Worm (Caenorhabditis elegans) whole organism, L1 larva: ENCODE measurements around the gene mars-1.

Experiments used
- C34B4.2 ChIP-seq: sonication (generic microtip); optimal IDR thresholded peaks from 2 replicates; lab custom pipeline; 2017; ENCODE audit warnings: mild to moderate bottlenecking, missing genetic modification characterization, missing compliant biosample characterization
- F16B12.6 ChIP-seq: fragments of 150-350 bp; optimal IDR thresholded peaks from 2 replicates; lab custom pipeline; 2014; ENCODE audit warnings: missing biosample characterization, missing genetic modification characterization
- ama-1 ChIP-seq: fragments of 150-350 bp; optimal IDR thresholded peaks from 2 replicates; lab custom pipeline; 2014
- blmp-1 ChIP-seq: fragments of 150-350 bp; optimal IDR thresholded peaks from 2 replicates; lab custom pipeline; 2014; ENCODE audit warnings: missing biosample characterization, missing genetic modification characterization
- ceh-63 ChIP-seq: fragments of 200-800 bp; sonication (Bioruptor generic); optimal IDR thresholded peaks from 2 replicates; lab custom pipeline; 2018; ENCODE audit warnings: mild to moderate bottlenecking, missing genetic modification characterization, missing compliant biosample characterization
- ceh-82 ChIP-seq, 3 experiments: fragments of 150-350 bp in 1 of 3; sonication (generic microtip) in 2 of 3; optimal IDR thresholded peaks; 2 replicates each; lab custom pipeline; 2014 to 2017; ENCODE audit warnings: missing biosample characterization in 3 of 3, missing genetic modification characterization in 3 of 3
- ceh-90 ChIP-seq: sonication (generic microtip); optimal IDR thresholded peaks from 2 replicates; lab custom pipeline; 2016; ENCODE audit warnings: missing genetic modification characterization, missing compliant biosample characterization
- ces-1 ChIP-seq: fragments of 150-350 bp; optimal IDR thresholded peaks from 2 replicates; lab custom pipeline; 2014; ENCODE audit warnings: missing biosample characterization, missing genetic modification reagents, missing genetic modification characterization
- dpl-1 ChIP-seq, 3 experiments: fragments of 150-350 bp in 2 of 3; sonication (generic microtip) in 1 of 3; optimal IDR thresholded peaks; 2 replicates each; lab custom pipeline; 2014 to 2017; ENCODE audit warnings: missing biosample characterization in 3 of 3, missing genetic modification characterization in 3 of 3, missing genetic modification reagents in 3 of 3
- efl-3 ChIP-seq: fragments of 200-800 bp; sonication (Bioruptor generic); optimal IDR thresholded peaks from 2 replicates; lab custom pipeline; 2018; ENCODE audit warnings: mild to moderate bottlenecking, missing genetic modification characterization, missing compliant biosample characterization
- egl-13 ChIP-seq: sonication (generic microtip); optimal IDR thresholded peaks from 2 replicates; lab custom pipeline; 2016; ENCODE audit warnings: missing genotype, missing genetic modification reagents, missing genetic modification characterization, missing compliant biosample characterization
- elt-2 ChIP-seq: sonication (generic microtip); optimal IDR thresholded peaks from 2 replicates; lab custom pipeline; 2016; ENCODE audit warnings: missing genetic modification characterization, mild to moderate bottlenecking, inconsistent platforms, missing compliant biosample characterization, missing genetic modification reagents
- elt-3 ChIP-seq, 6 experiments: fragments of 150-350 bp in 1 of 6; sonication (generic microtip); optimal IDR thresholded peaks; 2 replicates each; lab custom pipeline; 2017 to 2018; ENCODE audit warnings: missing biosample characterization in 6 of 6, missing genetic modification characterization in 6 of 6, inconsistent platforms in 1 of 6
- fkh-10 ChIP-seq: sonication (generic microtip); optimal IDR thresholded peaks from 2 replicates; lab custom pipeline; 2017; ENCODE audit warnings: missing biosample characterization, missing genetic modification reagents, missing genetic modification characterization
- fkh-4 ChIP-seq: sonication (generic microtip); optimal IDR thresholded peaks from 2 replicates; lab custom pipeline; 2016; ENCODE audit warnings: missing compliant biosample characterization, missing genetic modification characterization, borderline replicate concordance
- fkh-8 ChIP-seq: sonication (generic microtip); optimal IDR thresholded peaks from 2 replicates; lab custom pipeline; 2016; ENCODE audit warnings: mild to moderate bottlenecking, missing genetic modification characterization, missing compliant biosample characterization
- grh-1 ChIP-seq: fragments of 200-800 bp; sonication (Bioruptor generic); IDR thresholded peaks from 2 replicates; pipeline ENCODE4 v1.3.6; 2022; ENCODE audit warnings: missing genetic modification reagents, missing genetic modification characterization, missing compliant biosample characterization
- hlh-17 ChIP-seq: fragments of 200-800 bp; sonication (Bioruptor generic); optimal IDR thresholded peaks from 2 replicates; lab custom pipeline; 2018; ENCODE audit warnings: missing genetic modification characterization, mild to moderate bottlenecking, missing compliant biosample characterization, moderate library complexity, borderline replicate concordance
- hlh-4 ChIP-seq: sonication (generic microtip); optimal IDR thresholded peaks from 2 replicates; lab custom pipeline; 2016; ENCODE audit warnings: mild to moderate bottlenecking, missing genetic modification characterization, missing compliant biosample characterization
- jun-1 ChIP-seq: fragments of 150-350 bp; optimal IDR thresholded peaks from 2 replicates; lab custom pipeline; 2014; ENCODE audit warnings: missing biosample characterization, missing genetic modification reagents, missing genetic modification characterization
- lin-14 ChIP-seq: fragments of 200-800 bp; sonication (Bioruptor generic); optimal IDR thresholded peaks from 2 replicates; lab custom pipeline; 2018; ENCODE audit warnings: mild to moderate bottlenecking, missing genetic modification characterization, moderate library complexity, missing compliant biosample characterization
- lin-35 ChIP-seq, 2 experiments: fragments of 150-350 bp; optimal IDR thresholded peaks; 2 replicates each; lab custom pipeline; 2014; ENCODE audit warnings: missing biosample characterization in 2 of 2, missing genetic modification characterization in 2 of 2, missing genetic modification reagents in 2 of 2
- lsy-2 ChIP-seq, 2 experiments: fragments of 150-350 bp; optimal IDR thresholded peaks; 2 replicates each; lab custom pipeline; 2014; ENCODE audit warnings: missing biosample characterization in 2 of 2, missing genetic modification characterization in 2 of 2
- mdl-1 ChIP-seq, 2 experiments: fragments of 150-350 bp; optimal IDR thresholded peaks; 2 replicates each; lab custom pipeline; 2014 to 2017; ENCODE audit warnings: missing biosample characterization in 2 of 2, missing genetic modification characterization in 2 of 2, inconsistent platforms in 1 of 2
- nhr-11 ChIP-seq: fragments of 150-350 bp; optimal IDR thresholded peaks from 2 replicates; lab custom pipeline; 2014; ENCODE audit warnings: missing biosample characterization, missing genetic modification characterization
- nhr-12 ChIP-seq: sonication (generic microtip); optimal IDR thresholded peaks from 2 replicates; lab custom pipeline; 2017; ENCODE audit warnings: missing biosample characterization, missing genetic modification characterization
- nhr-28 ChIP-seq: fragments of 150-350 bp; optimal IDR thresholded peaks from 2 replicates; lab custom pipeline; 2014; ENCODE audit warnings: missing biosample characterization, missing genetic modification characterization
- nhr-47 ChIP-seq: sonication (generic microtip); optimal IDR thresholded peaks from 2 replicates; lab custom pipeline; 2016; ENCODE audit warnings: mild to moderate bottlenecking, missing genetic modification characterization, moderate library complexity, missing compliant biosample characterization
- nhr-76 ChIP-seq: sonication (generic microtip); optimal IDR thresholded peaks from 2 replicates; lab custom pipeline; 2017; ENCODE audit warnings: missing biosample characterization, missing genetic modification characterization
- nhr-85 ChIP-seq: sonication (generic microtip); peaks from one replicate; lab custom pipeline; 2016; ENCODE audit warnings: missing genetic modification characterization, inconsistent platforms, missing compliant biosample characterization
- pag-3 ChIP-seq: sonication (generic microtip); optimal IDR thresholded peaks from 2 replicates; lab custom pipeline; 2017; ENCODE audit warnings: missing genetic modification characterization, mild to moderate bottlenecking, missing compliant biosample characterization, antibody characterized with exemption, borderline replicate concordance; ENCODE audit not compliant: insufficient read depth
- snpc-4 ChIP-seq: fragments of 150-350 bp; optimal IDR thresholded peaks from 2 replicates; lab custom pipeline; 2014; ENCODE audit warnings: missing biosample characterization, missing genetic modification characterization
- snu-23 ChIP-seq: sonication (generic microtip); optimal IDR thresholded peaks from 2 replicates; lab custom pipeline; 2016; ENCODE audit warnings: missing genetic modification characterization, missing compliant biosample characterization
- sptf-1 ChIP-seq: fragments of 150-350 bp; optimal IDR thresholded peaks from 2 replicates; lab custom pipeline; 2014; ENCODE audit warnings: missing biosample characterization, missing genetic modification characterization
- sup-37 ChIP-seq: fragments of 200-800 bp; sonication (Bioruptor generic); optimal IDR thresholded peaks from 2 replicates; lab custom pipeline; 2018; ENCODE audit warnings: mild to moderate bottlenecking, missing genetic modification characterization, missing compliant biosample characterization
- swsn-7 ChIP-seq: sonication (generic microtip); optimal IDR thresholded peaks from 2 replicates; lab custom pipeline; 2016; ENCODE audit warnings: missing genetic modification characterization, missing compliant biosample characterization
- tbx-2 ChIP-seq: sonication (generic microtip); optimal IDR thresholded peaks from 2 replicates; lab custom pipeline; 2016; ENCODE audit warnings: missing genetic modification characterization, missing compliant biosample characterization
- unc-62 ChIP-seq: fragments of 150-350 bp; optimal IDR thresholded peaks from 2 replicates; lab custom pipeline; 2014; ENCODE audit warnings: missing biosample characterization, missing genetic modification reagents, missing genetic modification characterization
- unc-98 ChIP-seq: fragments of 200-800 bp; sonication (Bioruptor generic); IDR thresholded peaks from 2 replicates; pipeline ENCODE4 v1.3.6; 2022; ENCODE audit warnings: missing genetic modification characterization, missing compliant biosample characterization
- vab-15 ChIP-seq: sonication (generic microtip); optimal IDR thresholded peaks from 2 replicates; lab custom pipeline; 2017; ENCODE audit warnings: missing genotype, mild to moderate bottlenecking, missing genetic modification characterization, missing compliant biosample characterization
- xbp-1 ChIP-seq: sonication (generic microtip); optimal IDR thresholded peaks from 2 replicates; lab custom pipeline; 2016; ENCODE audit warnings: missing genetic modification characterization, missing compliant biosample characterization

The mars-1 gene

ce11 chrIV:11592820-11593219 lies 42.5 kb downstream of the mars-1 start (continued):
- TF ChIP-seq nhr-85 (tag; lab: Kevin White, UChicago) (no peak), dpl-1 (GFP tag; optimal IDR thresholded peaks at IDR 0.05; lab: Kevin White, UChicago) (peak in 2 of 3 experiments; percentile 39 to 55), nhr-76 (no peak), efl-3 (GFP tag; lab: Kevin White, UChicago) (no peak), lsy-2 (tag; optimal IDR thresholded peaks at IDR 0.05; lab: Kevin White, UChicago) (peak; percentile 60 to 69), fkh-8 (no peak), hlh-17 (no peak), pag-3 (no peak), tbx-2 (peak; percentile 31), F16B12.6 (tag; lab: Kevin White, UChicago) (no peak), fkh-4 (tag; lab: Kevin White, UChicago) (peak; percentile 37), unc-62 (GFP tag; lab: Kevin White, UChicago) (no peak), lin-35 (GFP tag; optimal IDR thresholded peaks at IDR 0.05; lab: Kevin White, UChicago) (peak; percentile 28 to 60), nhr-47 (tag; lab: Kevin White, UChicago) (peak; percentile 63), C34B4.2 (tag; lab: Kevin White, UChicago) (no peak), mdl-1 (tag; optimal IDR thresholded peaks at IDR 0.05; lab: Kevin White, UChicago) (no peak), elt-3 (tag; optimal IDR thresholded peaks at IDR 0.05; lab: Kevin White, UChicago) (peak in 1 of 6 experiments; percentile 48), nhr-12 (tag; lab: Kevin White, UChicago) (no peak), ceh-63 (GFP tag; lab: Kevin White, UChicago) (no peak), snu-23 (GFP tag; lab: Kevin White, UChicago) (peak; percentile 15), egl-13 (peak; percentile 59), xbp-1 (tag; lab: Kevin White, UChicago) (peak; percentile 49), hlh-4 (no peak), fkh-10 (GFP tag; lab: Kevin White, UChicago) (no peak), lin-14 (GFP tag; lab: Kevin White, UChicago) (peak; percentile 69), unc-98 (no peak; the same call in 1 of the 2 replicates), vab-15 (tag; lab: Kevin White, UChicago) (no peak), blmp-1 (peak; percentile 32), nhr-11 (peak; percentile 14), ceh-82 (tag; optimal IDR thresholded peaks at IDR 0.05; lab: Kevin White, UChicago) (peak in 1 of 3 experiments; percentile 3), sup-37 (GFP tag; lab: Kevin White, UChicago) (no peak), sptf-1 (tag; lab: Kevin White, UChicago) (no peak), grh-1 (GFP tag; lab: Robert Waterston, UW) (no peak), elt-2 (tag; lab: Kevin White, UChicago) (no peak), ceh-90 (tag; lab: Kevin White, UChicago) (peak; percentile 89), ama-1 (lab: Kevin White, UChicago) (no peak), ces-1 (GFP tag; lab: Kevin White, UChicago) (no peak)

- TF ChIP-seq snpc-4 (no peak), fkh-10 (GFP tag; lab: Kevin White, UChicago) (no peak), swsn-7 (tag; lab: Kevin White, UChicago) (no peak), jun-1 (tag; lab: Kevin White, UChicago) (no peak), nhr-28 (tag; lab: Kevin White, UChicago) (no peak), snu-23 (GFP tag; lab: Kevin White, UChicago) (no peak)
These were observed 43.1 kb downstream of the mars-1 start, which contains the start of gene spe-36 for ce11 chrIV:11592165-11592564. spe-36 (minus strand) TSS chrIV:11592265.
